Worm (Caenorhabditis elegans) whole organism, L4 larva: ENCODE measurements around the gene fbxa-11.

ENCODE experiments used
- R02D3.7 ChIP-seq: fragments of 150-350 bp; sonication (generic microtip); optimal IDR thresholded peaks from 3 replicates; lab custom pipeline; 2014; ENCODE audit warnings: missing biosample characterization, missing genetic modification characterization
- lin-15B ChIP-seq: fragments of 150-350 bp; sonication (generic microtip); optimal IDR thresholded peaks from 3 replicates; lab custom pipeline; 2014; ENCODE audit warnings: missing biosample characterization, missing genetic modification characterization
- nhr-6 ChIP-seq: fragments of 150-350 bp; optimal IDR thresholded peaks from 2 replicates; lab custom pipeline; 2014; ENCODE audit warnings: missing biosample characterization, missing genetic modification characterization
- snpc-4 ChIP-seq: fragments of 150-350 bp; optimal IDR thresholded peaks from 2 replicates; lab custom pipeline; 2014; ENCODE audit warnings: missing biosample characterization, missing genetic modification characterization

- TF ChIP-seq snpc-4 (tag; lab: Kevin White, UChicago) (no peak), lin-15B (no peak), nhr-6 (tag; lab: Kevin White, UChicago) (no peak), R02D3.7 (tag; lab: Kevin White, UChicago) (no peak)
These were observed 4.4 kb upstream of the fbxa-11 start, which contains the start of gene fbxa-60 for ce11 chrIII:946250-946725.
